Worm (Caenorhabditis elegans) whole organism, early embryonic: Measurements from ENCODE around the gene metl-2.

Experiments
- B0310.2 ChIP-seq: sonication (generic microtip); optimal IDR thresholded peaks from 2 replicates; lab custom pipeline; 2016; ENCODE audit warnings: mild to moderate bottlenecking, missing genetic modification characterization, missing compliant biosample characterization
- ama-1 ChIP-seq: fragments of 150-350 bp; optimal IDR thresholded peaks from 2 replicates; lab custom pipeline; 2014
- ceh-36 ChIP-seq: sonication (generic microtip); optimal IDR thresholded peaks from 2 replicates; lab custom pipeline; 2016; ENCODE audit warnings: missing genetic modification characterization, inconsistent platforms, missing compliant biosample characterization
- ets-7 ChIP-seq: sonication (generic microtip); optimal IDR thresholded peaks from 2 replicates; lab custom pipeline; 2016; ENCODE audit warnings: missing genotype, missing genetic modification characterization, missing compliant biosample characterization
- flt-1 ChIP-seq: fragments of 200-800 bp; sonication (Bioruptor generic); IDR thresholded peaks from 2 replicates; pipeline ENCODE4 v1.3.6; 2022; ENCODE audit warnings: missing genetic modification characterization, missing compliant biosample characterization
- scrt-1 ChIP-seq: fragments of 200-800 bp; sonication (Bioruptor generic); IDR thresholded peaks from 2 replicates; pipeline ENCODE4 v1.3.6; 2022; ENCODE audit warnings: missing genetic modification characterization, missing compliant biosample characterization
- tbx-11 ChIP-seq: fragments of 200-800 bp; sonication (Bioruptor generic); IDR thresholded peaks from 2 replicates; pipeline ENCODE4 v1.3.6; 2022; ENCODE audit warnings: missing genetic modification characterization, missing compliant biosample characterization
- tra-4 ChIP-seq: sonication (generic microtip); optimal IDR thresholded peaks from 2 replicates; lab custom pipeline; 2017; ENCODE audit warnings: missing genetic modification characterization, missing compliant biosample characterization

DNA sequence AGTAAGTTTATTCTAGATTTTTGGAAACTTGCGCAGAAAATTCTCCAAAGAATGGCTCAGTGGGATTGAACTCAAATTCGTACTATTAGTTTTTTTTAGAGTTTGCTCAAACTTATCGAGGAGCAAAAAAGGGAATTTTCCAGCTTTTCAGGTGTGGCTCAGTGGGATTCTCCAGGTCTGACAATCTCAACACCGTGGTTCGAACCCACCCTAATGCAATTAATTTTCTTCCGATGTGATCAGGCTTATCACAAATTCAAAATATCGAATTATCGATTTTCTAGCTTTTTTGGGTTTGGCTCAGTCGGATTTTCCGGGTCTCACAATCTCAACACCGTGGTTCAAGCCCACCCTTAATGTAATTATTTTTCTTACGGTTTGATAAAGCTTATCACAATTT lies 3.3 kb upstream of the metl-2 start:
- TF ChIP-seq scrt-1 (GFP tag; lab: Robert Waterston, UW) (no peak), ceh-36 (tag; lab: Kevin White, UChicago) (no peak), ama-1 (no peak), tbx-11 (GFP tag; lab: Robert Waterston, UW) (no peak), tra-4 (tag; lab: Kevin White, UChicago) (no peak), flt-1 (no peak), B0310.2 (tag; lab: Kevin White, UChicago) (no peak), ets-7 (tag; lab: Kevin White, UChicago) (no peak)
